Worm (Caenorhabditis elegans): ENCODE measurements around the gene EEED8.3.

The EEED8.3 gene

ce11 chrII:5458683-5459410 lies 44.8 kb downstream of the EEED8.3 start:
- TF ChIP-seq dao-5 (tag; optimal IDR thresholded peaks at IDR 0.05) (no peak), W03F9.2 (tag; optimal IDR thresholded peaks at IDR 0.05) (no peak), him-1 (tag; optimal IDR thresholded peaks at IDR 0.05) (no peak)

ce11 chrII:5459534-5459933 lies 45.5 kb downstream of the EEED8.3 start:
- no peak for TF ChIP-seq W03F9.2 (tag; optimal IDR thresholded peaks at IDR 0.05)
- no peak for TF ChIP-seq him-1 (tag; optimal IDR thresholded peaks at IDR 0.05)
- no peak for TF ChIP-seq dao-5 (tag; optimal IDR thresholded peaks at IDR 0.05)

- TF ChIP-seq him-1 (tag; optimal IDR thresholded peaks at IDR 0.05): no peak
- TF ChIP-seq W03F9.2 (tag; optimal IDR thresholded peaks at IDR 0.05): no peak
These were observed 46.8 kb downstream of the EEED8.3 start for ce11 chrII:5460911-5461310.

ce11 chrII:5463692-5464300 lies 49.7 kb downstream of the EEED8.3 start:
- TF ChIP-seq dao-5 (tag; optimal IDR thresholded peaks at IDR 0.05) (no peak), him-1 (tag; optimal IDR thresholded peaks at IDR 0.05) (no peak), W03F9.2 (tag; optimal IDR thresholded peaks at IDR 0.05) (no peak)
